Fruit fly (Drosophila melanogaster) whole organism, wandering third instar larva: ENCODE results near the gene CG5727.

Experiments
- Abd-B ChIP-seq: fragments of >200 bp; optimal IDR thresholded peaks from 2 replicates; lab custom pipeline; 2017; ENCODE audit warnings: missing biosample characterization, missing genetic modification characterization
- CrebA ChIP-seq: fragments of 200-800 bp; sonication (Bioruptor generic); optimal IDR thresholded peaks from 2 replicates; lab custom pipeline; 2016; ENCODE audit warnings: missing biosample characterization, mild to moderate bottlenecking, missing genetic modification characterization, borderline replicate concordance
- Dfd ChIP-seq: fragments of >200 bp; optimal IDR thresholded peaks from 2 replicates; lab custom pipeline; 2017; ENCODE audit warnings: missing biosample characterization, missing genetic modification characterization
- Mio ChIP-seq: sonication (Bioruptor generic); optimal IDR thresholded peaks from 2 replicates; lab custom pipeline; 2016; ENCODE audit warnings: missing biosample characterization, missing genetic modification characterization
- Myc ChIP-seq: fragments of >200 bp; optimal IDR thresholded peaks from 2 replicates; lab custom pipeline; 2017
- Vsx2 ChIP-seq: fragments of 200-300, 225-300 bp; sonication (Bioruptor generic); optimal IDR thresholded peaks from 2 replicates; lab custom pipeline; 2018; ENCODE audit warnings: missing biosample characterization, missing genetic modification characterization; ENCODE audit not compliant: partially characterized antibody
- br ChIP-seq: fragments of 200-800 bp; sonication (Bioruptor generic); optimal IDR thresholded peaks from 2 replicates; lab custom pipeline; 2016; ENCODE audit warnings: missing biosample characterization, missing genetic modification characterization
- dmrt93B ChIP-seq: fragments of 200-800 bp; sonication (Bioruptor generic); optimal IDR thresholded peaks from 2 replicates; lab custom pipeline; 2018; ENCODE audit warnings: missing biosample characterization, mild to moderate bottlenecking, missing genetic modification characterization
- ey ChIP-seq: fragments of 200-800 bp; sonication (Bioruptor generic); optimal IDR thresholded peaks from 2 replicates; lab custom pipeline; 2016; ENCODE audit warnings: missing biosample characterization, missing genetic modification characterization
- sv ChIP-seq: fragments of 200-800 bp; sonication (Bioruptor generic); optimal IDR thresholded peaks from 3 replicates; lab custom pipeline; 2016; ENCODE audit warnings: missing biosample characterization, missing genetic modification characterization
- woc ChIP-seq: sonication (Bioruptor generic); optimal IDR thresholded peaks from 2 replicates; lab custom pipeline; 2016; ENCODE audit warnings: missing biosample characterization, mild to moderate bottlenecking, missing genetic modification characterization

dm6 chr2L:10249655-10250202 lies 39.2 kb upstream of the CG5727 start:
- no peak for TF ChIP-seq woc
- TF ChIP-seq CrebA (GFP tag; lab: Kevin White, UChicago), result no peak
- no peak for TF ChIP-seq Abd-B (GFP tag; lab: Kevin White, UChicago)
- no peak for TF ChIP-seq Vsx2 (GFP tag; lab: Kevin White, UChicago)
- no peak for TF ChIP-seq dmrt93B (GFP tag; lab: Kevin White, UChicago)
- no peak for TF ChIP-seq Myc
- TF ChIP-seq br (GFP tag; lab: Kevin White, UChicago), result no peak
- TF ChIP-seq Dfd, result no peak
- no peak for TF ChIP-seq Mio
- TF ChIP-seq ey (GFP tag; lab: Kevin White, UChicago), result no peak
- TF ChIP-seq sv (GFP tag; lab: Kevin White, UChicago), result no peak
